Worm (Caenorhabditis elegans): ENCODE data around the gene T24C4.2.

- TF ChIP-seq nhr-77 (tag; optimal IDR thresholded peaks at IDR 0.05) (no peak), lsy-2 (tag; optimal IDR thresholded peaks at IDR 0.05) (no peak), unc-39 (tag; optimal IDR thresholded peaks at IDR 0.05) (no peak), nhr-237 (tag; optimal IDR thresholded peaks at IDR 0.05) (no peak), nhr-12 (tag; optimal IDR thresholded peaks at IDR 0.05) (no peak), ceh-16 (tag; optimal IDR thresholded peaks at IDR 0.05) (no peak), aly-2 (tag; optimal IDR thresholded peaks at IDR 0.05) (no peak), blmp-1 (tag; optimal IDR thresholded peaks at IDR 0.05; ENCODE audit: insufficient read depth) (no peak)
Observed at ce11 chrIII:895525-895924, 25.8 kb upstream of the T24C4.2 start, which contains the start of the genes ztf-18 and F23H11.2.

Data from whole organism, L2 larva.